Worm (Caenorhabditis elegans): ENCODE data around the gene nspc-12.

DNA sequence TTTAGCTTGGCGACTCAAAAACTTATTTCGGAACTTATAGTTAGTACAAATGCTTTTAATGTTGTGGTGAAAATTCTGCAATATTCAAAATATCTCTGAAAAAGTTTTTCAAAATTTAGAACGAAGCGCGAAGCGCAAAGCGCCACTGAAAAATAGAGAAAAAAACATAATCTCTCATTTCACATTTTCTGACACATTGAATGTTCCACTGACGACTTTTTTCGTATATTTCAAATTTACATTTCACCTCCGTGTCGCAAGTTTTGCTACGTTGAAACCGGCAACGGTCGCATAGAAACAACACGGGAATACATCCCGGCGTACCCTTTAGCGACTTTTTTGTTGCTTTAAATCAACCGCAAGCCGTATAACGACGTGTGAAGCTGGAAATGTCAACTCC lies 8.2 kb downstream of the nspc-12 start, which contains the start of gene F42F12.14:
- TF ChIP-seq him-1 (tag; optimal IDR thresholded peaks at IDR 0.05) (no peak), W03F9.2 (tag; optimal IDR thresholded peaks at IDR 0.05) (no peak), dao-5 (tag; optimal IDR thresholded peaks at IDR 0.05) (no peak)

Data from whole organism, L4/young adult.